Fruit fly (Drosophila melanogaster): ENCODE measurements around the gene CadN2.

DNA sequence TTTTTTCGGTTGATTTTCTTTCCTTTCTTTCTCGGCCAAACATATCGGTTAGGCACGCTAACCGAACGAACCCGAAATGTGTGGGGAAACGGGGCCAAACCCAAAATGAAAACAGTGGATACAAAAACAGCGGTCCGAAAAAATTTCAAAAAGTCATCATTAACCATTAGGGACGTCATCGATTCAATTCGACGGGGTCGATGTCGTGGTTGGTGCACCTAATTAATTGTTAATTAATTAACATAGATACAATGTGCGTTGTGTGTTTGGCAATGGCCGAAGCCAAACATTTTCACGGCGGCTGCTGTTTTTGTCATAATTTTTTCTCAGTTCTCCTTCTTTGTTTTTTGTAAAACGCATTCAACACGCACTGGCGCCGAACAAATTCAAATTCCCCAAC lies 106.5 kb downstream of the CadN2 start:
- TF ChIP-seq tj (GFP tag; optimal IDR thresholded peaks at IDR 0.05) (no peak), CG5204 (GFP tag; optimal IDR thresholded peaks at IDR 0.05) (no peak), CG33017 (tag; optimal IDR thresholded peaks at IDR 0.05) (no peak), Crg-1 (GFP tag; optimal IDR thresholded peaks at IDR 0.05) (no peak)

All from whole organism, adult.